Worm (Caenorhabditis elegans) whole organism, L3 larva: ENCODE measurements around the gene F41E6.7.

Source experiments
- ceh-28 ChIP-seq: fragments of 150-350 bp; optimal IDR thresholded peaks from 2 replicates; lab custom pipeline; 2014; ENCODE audit warnings: missing biosample characterization, missing genetic modification reagents, missing genetic modification characterization
- fkh-2 ChIP-seq: fragments of 150-350 bp; optimal IDR thresholded peaks from 2 replicates; lab custom pipeline; 2014; ENCODE audit warnings: missing biosample characterization, missing genetic modification reagents, missing genetic modification characterization
- fos-1 ChIP-seq: fragments of 150-350 bp; optimal IDR thresholded peaks from 2 replicates; lab custom pipeline; 2014; ENCODE audit warnings: missing biosample characterization, missing genetic modification characterization
- nhr-11 ChIP-seq: fragments of 150-350 bp; optimal IDR thresholded peaks from 2 replicates; lab custom pipeline; 2014; ENCODE audit warnings: missing biosample characterization, missing genetic modification characterization
- nhr-28 ChIP-seq: fragments of 150-350 bp; optimal IDR thresholded peaks from 2 replicates; lab custom pipeline; 2014; ENCODE audit warnings: missing biosample characterization, missing genetic modification characterization
- nhr-43 ChIP-seq: sonication (generic microtip); optimal IDR thresholded peaks from 2 replicates; lab custom pipeline; 2016; ENCODE audit warnings: mild to moderate bottlenecking, missing genetic modification characterization, missing compliant biosample characterization; ENCODE audit not compliant: poor library complexity, severe bottlenecking
- skn-1 ChIP-seq: fragments of 150-350 bp; optimal IDR thresholded peaks from 2 replicates; lab custom pipeline; 2014; ENCODE audit warnings: missing biosample characterization, missing genetic modification characterization
- unc-62 ChIP-seq: fragments of 150-350 bp; sonication (generic microtip); optimal IDR thresholded peaks from 4 replicates; lab custom pipeline; 2014; ENCODE audit warnings: missing biosample characterization, missing genetic modification reagents, missing genetic modification characterization

- TF ChIP-seq nhr-28 (tag; lab: Kevin White, UChicago) = no peak
- no peak for TF ChIP-seq fos-1 (tag; lab: Kevin White, UChicago)
- TF ChIP-seq nhr-11 = no peak
- no peak for TF ChIP-seq nhr-43 (tag; lab: Kevin White, UChicago)
- TF ChIP-seq unc-62 (GFP tag; lab: Kevin White, UChicago) = no peak
- TF ChIP-seq ceh-28 = no peak
- TF ChIP-seq skn-1 = no peak
- TF ChIP-seq fkh-2 (tag; lab: Kevin White, UChicago) = no peak
These were observed 3.5 kb upstream of the F41E6.7 start, which contains the start of gene F41E6.15 for ce11 chrV:8602638-8603037.
